Fruit fly (Drosophila melanogaster) whole organism, prepupa: ENCODE data around the gene CG4259.

Experiments used
- CG11294 ChIP-seq: fragments of 200-800 bp; sonication (Bioruptor generic); IDR thresholded peaks from 2 replicates; pipeline ENCODE4 v1.3.6; 2022; ENCODE audit warnings: missing biosample characterization, missing genetic modification characterization
- CG6854 ChIP-seq: fragments of 200-800 bp; sonication (Bioruptor generic); optimal IDR thresholded peaks from 2 replicates; lab custom pipeline; 2017; ENCODE audit warnings: missing biosample characterization, mild to moderate bottlenecking, missing genetic modification characterization
- Lpt ChIP-seq: fragments of 200-800 bp; sonication (Bioruptor generic); optimal IDR thresholded peaks from 3 replicates; lab custom pipeline; 2016; ENCODE audit warnings: missing biosample characterization, missing genetic modification characterization
- fd59A ChIP-seq: fragments of 200-800 bp; sonication (Bioruptor generic); optimal IDR thresholded peaks from 2 replicates; lab custom pipeline; 2017; ENCODE audit warnings: missing biosample characterization, mild to moderate bottlenecking, missing genetic modification characterization, missing genetic modification reagents
- lz ChIP-seq: fragments of 200-800 bp; sonication (Bioruptor generic); optimal IDR thresholded peaks from 3 replicates; lab custom pipeline; 2016; ENCODE audit warnings: missing biosample characterization, missing genetic modification characterization
- vri ChIP-seq: fragments of 200-800 bp; sonication (Bioruptor generic); optimal IDR thresholded peaks from 3 replicates; lab custom pipeline; 2016; ENCODE audit warnings: missing biosample characterization, mild to moderate bottlenecking, missing genetic modification characterization

- no peak for TF ChIP-seq Lpt (GFP tag; lab: Kevin White, UChicago)
- TF ChIP-seq vri (GFP tag; lab: Kevin White, UChicago), result no peak
- no peak for TF ChIP-seq fd59A (GFP tag; lab: Kevin White, UChicago)
- TF ChIP-seq CG11294 (GFP tag; lab: Robert Waterston, UW), result no peak
- TF ChIP-seq lz (GFP tag; lab: Kevin White, UChicago), result no peak
- TF ChIP-seq CG6854 (GFP tag; lab: Kevin White, UChicago), result no peak
Observed at dm6 chr2L:2109746-2110145, 19.3 kb downstream of the CG4259 start, which contains the start of gene dpr3.
